Worm (Caenorhabditis elegans) whole organism, midembryonic: ENCODE data around the gene nphp-1.

Experiments used
- klf-2 ChIP-seq: fragments of 200-800 bp; sonication (Bioruptor generic); conservative IDR thresholded peaks from 2 replicates; pipeline ENCODE4 v1.3.6; 2022; ENCODE audit warnings: missing genetic modification reagents, missing genetic modification characterization, missing compliant biosample characterization
- ref-1 ChIP-seq: fragments of 200-800 bp; sonication (Bioruptor generic); conservative IDR thresholded peaks from 2 replicates; pipeline ENCODE4 v1.3.6; 2022; ENCODE audit warnings: missing genetic modification reagents, missing genetic modification characterization, missing compliant biosample characterization

ce11 chrII:10627963-10628362 is 24.1 kb downstream of the nphp-1 start, which contains the start of gene M28.8:
- no peak for TF ChIP-seq klf-2 (GFP tag; lab: Robert Waterston, UW)
- TF ChIP-seq ref-1 (GFP tag; lab: Robert Waterston, UW) = no peak
